Fruit fly (Drosophila melanogaster) whole organism, adult: Measurements from ENCODE around the gene sina.

Experiments
- CG11617 ChIP-seq: fragments of 200-800 bp; sonication (Bioruptor generic); optimal IDR thresholded peaks from 2 replicates; lab custom pipeline; 2017; ENCODE audit warnings: mild to moderate bottlenecking, missing biosample characterization, missing genetic modification reagents, missing genetic modification characterization
- CG14711 ChIP-seq: fragments of 200-800 bp; sonication (Bioruptor generic); optimal IDR thresholded peaks from 2 replicates; lab custom pipeline; 2018; ENCODE audit warnings: missing biosample characterization, mild to moderate bottlenecking, missing genetic modification characterization, moderate library complexity
- CG33017 ChIP-seq: fragments of 200-800 bp; sonication (Bioruptor generic); optimal IDR thresholded peaks from 2 replicates; lab custom pipeline; 2018; ENCODE audit warnings: missing biosample characterization, mild to moderate bottlenecking, missing genetic modification characterization, moderate library complexity
- CG7045 ChIP-seq: fragments of 200-800 bp; sonication (Bioruptor generic); optimal IDR thresholded peaks from 2 replicates; lab custom pipeline; 2017; ENCODE audit warnings: missing biosample characterization, mild to moderate bottlenecking, missing genetic modification characterization
- CG7101 ChIP-seq: fragments of 200-800 bp; sonication (Bioruptor generic); optimal IDR thresholded peaks from 2 replicates; lab custom pipeline; 2018; ENCODE audit warnings: missing biosample characterization, mild to moderate bottlenecking, missing genetic modification characterization, moderate library complexity
- Crg-1 ChIP-seq: fragments of 200-800 bp; sonication (Bioruptor generic); optimal IDR thresholded peaks from 2 replicates; lab custom pipeline; 2016; ENCODE audit warnings: missing biosample characterization, missing genetic modification characterization
- Mnt ChIP-seq: fragments of 200-800 bp; sonication (Bioruptor generic); optimal IDR thresholded peaks from 2 replicates; lab custom pipeline; 2016; ENCODE audit warnings: missing biosample characterization, mild to moderate bottlenecking, missing genetic modification characterization
- pad ChIP-seq: fragments of 200-800 bp; sonication (Bioruptor generic); optimal IDR thresholded peaks from 3 replicates; lab custom pipeline; 2017; ENCODE audit warnings: missing biosample characterization, missing genetic modification characterization, mild to moderate bottlenecking, moderate library complexity, missing genetic modification reagents
- tj ChIP-seq: fragments of 200-800 bp; sonication (Bioruptor generic); optimal IDR thresholded peaks from 3 replicates; lab custom pipeline; 2017; ENCODE audit warnings: missing biosample characterization, mild to moderate bottlenecking, missing genetic modification characterization, moderate library complexity

dm6 chr3L:16867190-16867589 lies 13.6 kb downstream of the sina start:
- TF ChIP-seq Crg-1 (GFP tag; lab: Kevin White, UChicago) (no peak), CG7101 (no peak), CG33017 (tag; lab: Kevin White, UChicago) (no peak), CG7045 (GFP tag; lab: Kevin White, UChicago) (no peak), pad (GFP tag; lab: Kevin White, UChicago) (no peak), tj (GFP tag; lab: Kevin White, UChicago) (no peak), Mnt (GFP tag; lab: Kevin White, UChicago) (no peak), CG14711 (tag; lab: Kevin White, UChicago) (no peak), CG11617 (GFP tag; lab: Kevin White, UChicago) (no peak)
